Worm (Caenorhabditis elegans): ENCODE results near the gene clik-1.

clik-1 gene

ce11 chrV:6775708-6776107 lies 7.2 kb upstream of the clik-1 start, which contains the start of gene srh-28:
Gene srh-28 (minus strand): TSS chrV:6775808.
- TF ChIP-seq ahr-1 (tag; optimal IDR thresholded peaks at IDR 0.05) = no peak
- TF ChIP-seq unc-3 (GFP tag; conservative IDR thresholded peaks at IDR 0.05) = no peak
- no peak for TF ChIP-seq unc-3 (tag; optimal IDR thresholded peaks at IDR 0.05)
- TF ChIP-seq pros-1 (tag; optimal IDR thresholded peaks at IDR 0.05) = no peak
- TF ChIP-seq fkh-6 (tag; optimal IDR thresholded peaks at IDR 0.05) = no peak
- no peak for TF ChIP-seq ceh-45 (GFP tag; IDR thresholded peaks at IDR 0.05)
- no peak for TF ChIP-seq ttx-3 (tag; optimal IDR thresholded peaks at IDR 0.05)
- no peak for TF ChIP-seq hlh-30 (tag; optimal IDR thresholded peaks at IDR 0.05; ENCODE audit: insufficient read depth)
- no peak for TF ChIP-seq pha-4 (tag; optimal IDR thresholded peaks at IDR 0.05)
- TF ChIP-seq che-1 (tag; optimal IDR thresholded peaks at IDR 0.05) = no peak
- TF ChIP-seq syd-9 (tag; optimal IDR thresholded peaks at IDR 0.05) = no peak
- TF ChIP-seq sox-4 (tag; optimal IDR thresholded peaks at IDR 0.05) = no peak

DNA sequence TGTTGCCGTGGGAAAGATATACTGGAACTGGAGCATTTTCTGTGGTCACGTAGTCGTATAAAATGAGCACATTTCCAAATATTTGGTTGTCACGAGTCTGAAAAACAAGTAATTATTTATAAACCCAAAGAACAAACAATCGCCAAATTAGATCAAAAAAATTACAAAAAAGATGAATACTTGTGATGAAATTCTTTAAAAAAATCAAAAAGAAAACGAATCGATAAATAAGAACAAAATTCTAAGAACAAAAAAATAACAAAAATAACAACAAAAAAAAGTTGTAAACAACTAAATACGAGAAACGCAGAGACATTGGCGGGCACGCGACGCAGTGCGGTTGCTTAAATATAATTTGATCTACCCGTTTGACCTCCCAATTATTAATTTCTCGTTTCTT lies 5.2 kb upstream of the clik-1 start, which contains the start of gene ZC404.16:
Gene ZC404.16 (minus strand): TSS at position 101 of the 400 bp plus-strand sequence.
- TF ChIP-seq ceh-2 (tag; optimal IDR thresholded peaks at IDR 0.05) = no peak

ce11 chrV:6771645-6772044 lies 3.1 kb upstream of the clik-1 start, which contains the start of gene srh-30:
Gene srh-30 (minus strand): TSS chrV:6771745.
- TF ChIP-seq eyg-1 (tag; optimal IDR thresholded peaks at IDR 0.05) = no peak
- no peak for TF ChIP-seq tbx-2 (tag; optimal IDR thresholded peaks at IDR 0.05)
- no peak for TF ChIP-seq hlh-15 (tag; optimal IDR thresholded peaks at IDR 0.05)
- TF ChIP-seq ceh-6 (GFP tag; optimal IDR thresholded peaks at IDR 0.05) = no peak
- TF ChIP-seq sox-4 (tag; optimal IDR thresholded peaks at IDR 0.05) = no peak
- no peak for TF ChIP-seq ztf-16 (tag; optimal IDR thresholded peaks at IDR 0.05)
- TF ChIP-seq ceh-18 (tag; optimal IDR thresholded peaks at IDR 0.05) = no peak
- TF ChIP-seq ceh-24 (tag; optimal IDR thresholded peaks at IDR 0.05) = no peak
- no peak for TF ChIP-seq unc-55 (GFP tag; optimal IDR thresholded peaks at IDR 0.05)
- no peak for TF ChIP-seq C38D4.7 (GFP tag; optimal IDR thresholded peaks at IDR 0.05)
- TF ChIP-seq unc-3 (GFP tag; conservative IDR thresholded peaks at IDR 0.05) = no peak
- TF ChIP-seq unc-3 (tag; optimal IDR thresholded peaks at IDR 0.05) = no peak
- TF ChIP-seq lim-6 (tag; optimal IDR thresholded peaks at IDR 0.05) = no peak
- TF ChIP-seq C08G9.2 (tag; optimal IDR thresholded peaks at IDR 0.05) = no peak
- TF ChIP-seq hlh-6 (tag; optimal IDR thresholded peaks at IDR 0.05) = no peak
- TF ChIP-seq nhr-232 (tag; optimal IDR thresholded peaks at IDR 0.05) = no peak
- no peak for TF ChIP-seq F13H6.1 (tag; optimal IDR thresholded peaks at IDR 0.05)
- no peak for TF ChIP-seq T23F11.4 (GFP tag; optimal IDR thresholded peaks at IDR 0.05)
- TF ChIP-seq pqm-1 (tag; optimal IDR thresholded peaks at IDR 0.05) = no peak

DNA sequence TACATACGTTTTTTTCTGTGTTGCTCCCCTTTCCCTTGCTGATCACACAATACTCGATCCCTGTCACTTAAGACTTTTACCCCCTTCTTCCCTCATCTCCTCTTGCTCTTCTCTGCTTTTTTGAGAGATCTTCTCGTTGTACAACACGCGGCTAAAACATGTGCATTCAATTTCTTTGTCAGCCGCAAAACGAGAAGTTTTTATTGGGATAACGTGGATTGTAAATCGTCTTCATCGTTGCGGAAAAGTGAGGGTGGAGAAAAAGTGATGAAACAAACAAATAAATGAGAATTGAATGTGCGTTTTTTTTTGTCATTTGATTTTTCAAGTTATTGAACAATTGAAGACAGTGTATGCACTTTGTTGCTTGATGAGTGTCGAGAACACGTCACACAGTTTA lies 908 bp upstream of the clik-1 start:
- no peak for TF ChIP-seq hlh-15 (tag; optimal IDR thresholded peaks at IDR 0.05)

ce11 chrV:6767576-6767975 lies 956 bp downstream of the clik-1 start:
- no peak for TF ChIP-seq ceh-2 (tag; optimal IDR thresholded peaks at IDR 0.05)
- no peak for TF ChIP-seq che-1 (tag; optimal IDR thresholded peaks at IDR 0.05)
- no peak for TF ChIP-seq K09A11.1 (tag; optimal IDR thresholded peaks at IDR 0.05; ENCODE audit: insufficient read depth)
- no peak for TF ChIP-seq hlh-8 (tag; optimal IDR thresholded peaks at IDR 0.05)
- no peak for TF ChIP-seq F13H6.1 (tag; optimal IDR thresholded peaks at IDR 0.05)
- no peak for TF ChIP-seq unc-86 (tag; optimal IDR thresholded peaks at IDR 0.05)
- TF ChIP-seq nhr-11 (tag; optimal IDR thresholded peaks at IDR 0.05) = no peak
- no peak for TF ChIP-seq odd-2 (tag; optimal IDR thresholded peaks at IDR 0.05)
- TF ChIP-seq ceh-22 (tag; optimal IDR thresholded peaks at IDR 0.05) = no peak
- TF ChIP-seq unc-3 (GFP tag; conservative IDR thresholded peaks at IDR 0.05) = no peak
- no peak for TF ChIP-seq unc-3 (tag; optimal IDR thresholded peaks at IDR 0.05)
- TF ChIP-seq eyg-1 (tag; optimal IDR thresholded peaks at IDR 0.05) = no peak
- TF ChIP-seq C38D4.7 (GFP tag; optimal IDR thresholded peaks at IDR 0.05) = no peak
- no peak for TF ChIP-seq Y22D7AL.16 (tag; optimal IDR thresholded peaks at IDR 0.05)
- TF ChIP-seq pros-1 (tag; optimal IDR thresholded peaks at IDR 0.05) = no peak
- no peak for TF ChIP-seq ceh-45 (GFP tag; IDR thresholded peaks at IDR 0.05)
- TF ChIP-seq ceh-30 (tag; optimal IDR thresholded peaks at IDR 0.05) = no peak
- no peak for TF ChIP-seq K02D7.2 (tag; optimal IDR thresholded peaks at IDR 0.05)
- TF ChIP-seq unc-42 (tag; optimal IDR thresholded peaks at IDR 0.05) = no peak
- TF ChIP-seq sox-2 (GFP tag; IDR thresholded peaks at IDR 0.05) = no peak
